Fruit fly (Drosophila melanogaster) whole organism, prepupa: ENCODE measurements around the gene CG6418.

Experiments used
- CG16779 ChIP-seq: fragments of 200-800 bp; sonication (Bioruptor generic); optimal IDR thresholded peaks from 3 replicates; lab custom pipeline; 2017; ENCODE audit warnings: missing biosample characterization, mild to moderate bottlenecking, missing genetic modification characterization
- CG8319 ChIP-seq: fragments of 200-800 bp; sonication (Bioruptor generic); optimal IDR thresholded peaks from 3 replicates; lab custom pipeline; 2016; ENCODE audit warnings: missing biosample characterization, missing genetic modification characterization
- Eip75B ChIP-seq: fragments of 200-800 bp; sonication (Bioruptor generic); optimal IDR thresholded peaks from 3 replicates; lab custom pipeline; 2016; ENCODE audit warnings: missing biosample characterization, missing genetic modification characterization
- Eip78C ChIP-seq: fragments of 200-800 bp; sonication (Bioruptor generic); peaks from one replicate; lab custom pipeline; 2016; ENCODE audit warnings: missing biosample characterization, missing genetic modification characterization
- Gug ChIP-seq: fragments of 200-800 bp; sonication (Bioruptor generic); IDR thresholded peaks from 2 replicates; pipeline ENCODE4 v1.3.6; 2022; ENCODE audit warnings: missing biosample characterization, missing genetic modification characterization
- dsx ChIP-seq: fragments of 200-800 bp; optimal IDR thresholded peaks from 3 replicates; lab custom pipeline; 2019; ENCODE audit warnings: missing biosample characterization, mild to moderate bottlenecking, missing genetic modification characterization, moderate library complexity; ENCODE audit not compliant: poor library complexity, severe bottlenecking
- spab ChIP-seq: fragments of 200-800 bp; sonication (Bioruptor generic); optimal IDR thresholded peaks from 2 replicates; lab custom pipeline; 2017; ENCODE audit warnings: missing biosample characterization, mild to moderate bottlenecking, missing genetic modification characterization, missing genetic modification reagents

dm6 chr3L:10862544-10863474 is 16.0 kb downstream of the CG6418 start:
- TF ChIP-seq CG8319 (GFP tag; lab: Kevin White, UChicago) (no peak), Gug (GFP tag; lab: Robert Waterston, UW) (no peak), Eip78C (GFP tag; lab: Kevin White, UChicago) (peak; percentile 36), Eip75B (GFP tag; lab: Kevin White, UChicago) (no peak), spab (GFP tag; lab: Kevin White, UChicago) (no peak), dsx (no peak), CG16779 (tag; lab: Kevin White, UChicago) (no peak)
